Fruit fly (Drosophila melanogaster) whole organism: Measurements from ENCODE around the gene Cpr65Az.

Experiments
- CG8478 ChIP-seq: fragments of >200 bp; optimal IDR thresholded peaks from 2 replicates; lab custom pipeline; 2018; ENCODE audit warnings: inconsistent platforms
- pan ChIP-seq: fragments of >200 bp; optimal IDR thresholded peaks from 2 replicates; lab custom pipeline; 2017

DNA sequence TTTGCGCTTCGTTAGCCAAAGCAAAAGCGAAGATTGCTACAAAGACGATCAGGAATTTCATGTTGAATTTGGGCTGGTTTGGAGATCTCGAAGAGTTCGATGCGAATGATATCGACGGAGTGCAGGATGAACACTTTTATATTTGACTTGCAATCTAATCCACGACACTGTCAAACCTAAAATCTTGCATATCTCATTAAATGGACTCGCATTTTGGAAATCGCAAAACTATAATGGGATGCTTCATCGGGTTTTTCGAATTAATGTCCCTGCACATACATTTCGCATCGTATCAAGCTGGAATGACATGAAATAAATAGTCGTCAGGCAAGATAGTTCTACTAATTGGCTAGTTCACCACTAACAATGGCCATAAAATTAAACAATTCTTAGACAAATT lies 22.6 kb upstream of the Cpr65Az start, which contains the start of gene Lcp65Ae:
- TF ChIP-seq CG8478 (lab: Kevin White, UChicago) (no peak), pan (lab: Kevin White, UChicago) (no peak)
